Worm (Caenorhabditis elegans) whole organism, L3 larva: ENCODE results near the gene srg-25.
A peak's percentile ranks its signal among the peaks of the same experiment; 100 is the strongest.

Experiments used
- R02D3.7 ChIP-seq: fragments of 150-350 bp; optimal IDR thresholded peaks from 2 replicates; lab custom pipeline; 2014; ENCODE audit warnings: missing biosample characterization, missing genetic modification characterization
- ZK546.5 ChIP-seq: sonication (generic microtip); optimal IDR thresholded peaks from 2 replicates; lab custom pipeline; 2017; ENCODE audit warnings: missing biosample characterization, missing genetic modification characterization
- aly-2 ChIP-seq: fragments of 150-350 bp; optimal IDR thresholded peaks from 2 replicates; lab custom pipeline; 2014; ENCODE audit warnings: missing biosample characterization, missing genetic modification characterization
- ama-1 ChIP-seq: fragments of 150-350 bp; optimal IDR thresholded peaks from 2 replicates; lab custom pipeline; 2018
- ceh-16 ChIP-seq: sonication (generic microtip); optimal IDR thresholded peaks from 2 replicates; lab custom pipeline; 2017; ENCODE audit warnings: missing biosample characterization, missing genetic modification characterization
- ceh-28 ChIP-seq: fragments of 150-350 bp; optimal IDR thresholded peaks from 2 replicates; lab custom pipeline; 2014; ENCODE audit warnings: missing biosample characterization, missing genetic modification reagents, missing genetic modification characterization
- ceh-82 ChIP-seq: fragments of 150-350 bp; optimal IDR thresholded peaks from 2 replicates; lab custom pipeline; 2014; ENCODE audit warnings: missing biosample characterization, missing genetic modification characterization
- ceh-9 ChIP-seq: sonication (generic microtip); optimal IDR thresholded peaks from 2 replicates; lab custom pipeline; 2018; ENCODE audit warnings: missing biosample characterization, missing genetic modification characterization
- egl-27 ChIP-seq: sonication (generic microtip); optimal IDR thresholded peaks from 4 replicates; lab custom pipeline; 2017; ENCODE audit warnings: missing biosample characterization, missing genetic modification reagents, missing genetic modification characterization
- egl-5 ChIP-seq: fragments of 150-350 bp; optimal IDR thresholded peaks from 2 replicates; lab custom pipeline; 2017; ENCODE audit warnings: missing biosample characterization, missing genetic modification reagents, missing genetic modification characterization, inconsistent platforms
- elt-1 ChIP-seq: fragments of 150-350 bp; optimal IDR thresholded peaks from 2 replicates; lab custom pipeline; 2014; ENCODE audit warnings: missing biosample characterization, missing genetic modification characterization
- elt-2 ChIP-seq: sonication (generic microtip); optimal IDR thresholded peaks from 2 replicates; lab custom pipeline; 2016; ENCODE audit warnings: missing genetic modification reagents, mild to moderate bottlenecking, missing genetic modification characterization, missing compliant biosample characterization
- elt-3 ChIP-seq, 3 experiments: fragments of 150-350 bp in 1 of 3; sonication (generic microtip) in 2 of 3; optimal IDR thresholded peaks; 2 replicates in 2 of 3; 4 replicates in 1 of 3; lab custom pipeline; 2014 to 2017; ENCODE audit warnings: missing biosample characterization in 3 of 3, missing genetic modification characterization in 3 of 3
- eor-1 ChIP-seq, 2 experiments: fragments of 150-350 bp; optimal IDR thresholded peaks; 2 replicates each; lab custom pipeline; 2014 to 2018; ENCODE audit warnings: missing biosample characterization in 2 of 2, missing genetic modification characterization in 2 of 2
- fkh-10 ChIP-seq: sonication (generic microtip); optimal IDR thresholded peaks from 2 replicates; lab custom pipeline; 2017; ENCODE audit warnings: missing biosample characterization, missing genetic modification reagents, missing genetic modification characterization
- fkh-2 ChIP-seq: fragments of 150-350 bp; optimal IDR thresholded peaks from 2 replicates; lab custom pipeline; 2014; ENCODE audit warnings: missing biosample characterization, missing genetic modification reagents, missing genetic modification characterization
- fos-1 ChIP-seq: fragments of 150-350 bp; optimal IDR thresholded peaks from 2 replicates; lab custom pipeline; 2014; ENCODE audit warnings: missing biosample characterization, missing genetic modification characterization
- hmg-11 ChIP-seq: sonication (generic microtip); optimal IDR thresholded peaks from 2 replicates; lab custom pipeline; 2016; ENCODE audit warnings: missing genetic modification characterization, missing compliant biosample characterization
- jun-1 ChIP-seq: fragments of 150-350 bp; optimal IDR thresholded peaks from 2 replicates; lab custom pipeline; 2014; ENCODE audit warnings: missing biosample characterization, missing genetic modification reagents, missing genetic modification characterization
- lin-15B ChIP-seq: fragments of 150-350 bp; optimal IDR thresholded peaks from 2 replicates; lab custom pipeline; 2014; ENCODE audit warnings: missing biosample characterization, missing genetic modification characterization
- lin-39 ChIP-seq: fragments of 150-350 bp; optimal IDR thresholded peaks from 2 replicates; lab custom pipeline; 2018; ENCODE audit warnings: missing biosample characterization, missing genetic modification reagents, missing genetic modification characterization
- lsy-12 ChIP-seq: sonication (generic microtip); optimal IDR thresholded peaks from 2 replicates; lab custom pipeline; 2016; ENCODE audit warnings: mild to moderate bottlenecking, missing genetic modification characterization, missing compliant biosample characterization
- mdl-1 ChIP-seq: fragments of 150-350 bp; optimal IDR thresholded peaks from 2 replicates; lab custom pipeline; 2014; ENCODE audit warnings: missing biosample characterization, missing genetic modification characterization
- mml-1 ChIP-seq: fragments of 150-350 bp; sonication (generic microtip); optimal IDR thresholded peaks from 3 replicates; lab custom pipeline; 2014; ENCODE audit warnings: missing biosample characterization, missing genetic modification characterization
- nfya-1 ChIP-seq: sonication (generic microtip); optimal IDR thresholded peaks from 2 replicates; lab custom pipeline; 2017; ENCODE audit warnings: missing genetic modification characterization, mild to moderate bottlenecking, missing compliant biosample characterization, antibody characterized with exemption, moderate library complexity; ENCODE audit not compliant: insufficient read depth
- nhr-11 ChIP-seq: fragments of 150-350 bp; optimal IDR thresholded peaks from 2 replicates; lab custom pipeline; 2014; ENCODE audit warnings: missing biosample characterization, missing genetic modification characterization
- nhr-12 ChIP-seq: fragments of 150-350 bp; optimal IDR thresholded peaks from 2 replicates; lab custom pipeline; 2014; ENCODE audit warnings: missing biosample characterization, missing genetic modification characterization
- nhr-23 ChIP-seq: fragments of 150-350 bp; optimal IDR thresholded peaks from 2 replicates; lab custom pipeline; 2014; ENCODE audit warnings: missing biosample characterization, missing genetic modification reagents, missing genetic modification characterization
- nhr-237 ChIP-seq: fragments of 150-350 bp; optimal IDR thresholded peaks from 2 replicates; lab custom pipeline; 2014; ENCODE audit warnings: missing biosample characterization, missing genetic modification characterization
- nhr-25 ChIP-seq: sonication (generic microtip); optimal IDR thresholded peaks from 2 replicates; lab custom pipeline; 2017; ENCODE audit warnings: missing biosample characterization, missing genetic modification characterization
- nhr-28 ChIP-seq: fragments of 150-350 bp; optimal IDR thresholded peaks from 2 replicates; lab custom pipeline; 2014; ENCODE audit warnings: missing biosample characterization, missing genetic modification characterization
- nhr-43 ChIP-seq: sonication (generic microtip); optimal IDR thresholded peaks from 2 replicates; lab custom pipeline; 2016; ENCODE audit warnings: mild to moderate bottlenecking, missing genetic modification characterization, missing compliant biosample characterization; ENCODE audit not compliant: poor library complexity, severe bottlenecking
- nhr-67 ChIP-seq: fragments of 150-350 bp; optimal IDR thresholded peaks from 2 replicates; lab custom pipeline; 2014; ENCODE audit warnings: missing biosample characterization, missing genetic modification characterization
- nhr-76 ChIP-seq: fragments of 150-350 bp; sonication (generic microtip); optimal IDR thresholded peaks from 5 replicates; lab custom pipeline; 2014; ENCODE audit warnings: missing biosample characterization, missing genetic modification characterization
- nhr-77 ChIP-seq: fragments of 150-350 bp; optimal IDR thresholded peaks from 2 replicates; lab custom pipeline; 2014; ENCODE audit warnings: missing biosample characterization, missing genetic modification characterization
- pha-4 ChIP-seq: fragments of 150-350 bp; optimal IDR thresholded peaks from 2 replicates; lab custom pipeline; 2014; ENCODE audit warnings: missing biosample characterization, missing genetic modification reagents, missing genetic modification characterization
- pqm-1 ChIP-seq: fragments of 150-350 bp; optimal IDR thresholded peaks from 2 replicates; lab custom pipeline; 2017; ENCODE audit warnings: missing biosample characterization, missing genetic modification characterization, inconsistent platforms
- sea-2 ChIP-seq: fragments of 150-350 bp; sonication (generic microtip); optimal IDR thresholded peaks from 4 replicates; lab custom pipeline; 2014; ENCODE audit warnings: missing biosample characterization, missing genetic modification reagents, missing genetic modification characterization
- skn-1 ChIP-seq: fragments of 150-350 bp; optimal IDR thresholded peaks from 2 replicates; lab custom pipeline; 2014; ENCODE audit warnings: missing biosample characterization, missing genetic modification characterization
- snpc-4 ChIP-seq: fragments of 150-350 bp; optimal IDR thresholded peaks from 2 replicates; lab custom pipeline; 2014; ENCODE audit warnings: missing biosample characterization, missing genetic modification characterization
- tbx-2 ChIP-seq: sonication (generic microtip); optimal IDR thresholded peaks from 2 replicates; lab custom pipeline; 2016; ENCODE audit warnings: mild to moderate bottlenecking, missing genetic modification characterization, missing compliant biosample characterization
- unc-39 ChIP-seq: sonication (generic microtip); optimal IDR thresholded peaks from 4 replicates; lab custom pipeline; 2017; ENCODE audit warnings: missing biosample characterization, missing genetic modification characterization
- unc-62 ChIP-seq: fragments of 150-350 bp; sonication (generic microtip); optimal IDR thresholded peaks from 4 replicates; lab custom pipeline; 2014; ENCODE audit warnings: missing biosample characterization, missing genetic modification reagents, missing genetic modification characterization
- zag-1 ChIP-seq: fragments of 150-350 bp; optimal IDR thresholded peaks from 2 replicates; lab custom pipeline; 2014; ENCODE audit warnings: missing biosample characterization, missing genetic modification characterization
- ztf-11 ChIP-seq: fragments of 150-350 bp; optimal IDR thresholded peaks from 2 replicates; lab custom pipeline; 2014; ENCODE audit warnings: missing biosample characterization, missing genetic modification characterization
- ztf-4 ChIP-seq: fragments of 150-350 bp; optimal IDR thresholded peaks from 2 replicates; lab custom pipeline; 2014; ENCODE audit warnings: missing biosample characterization, missing genetic modification characterization

The srg-25 gene

DNA sequence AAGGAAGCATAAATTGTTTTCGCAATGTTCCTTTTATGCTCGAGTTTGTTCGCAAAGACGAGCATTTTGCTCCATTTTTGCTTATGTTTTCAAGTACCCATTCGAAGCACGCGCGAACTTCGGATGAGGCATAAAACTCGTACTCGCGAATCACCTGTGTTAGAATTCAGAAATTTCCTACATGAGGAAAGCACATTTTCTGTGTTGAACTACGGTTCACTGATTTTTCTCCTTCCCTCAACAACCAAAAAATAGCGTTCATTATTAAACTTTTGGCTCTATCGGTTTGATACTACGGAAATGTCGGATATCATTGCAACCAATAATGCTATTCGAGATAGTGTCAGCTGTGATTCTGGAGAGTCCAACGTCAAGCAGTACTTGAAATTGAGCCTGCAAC, 10.7 kb downstream of the srg-25 start, which contains the start of gene srg-28:
srg-28 (plus strand) TSS at position 301 of the 400 bp plus-strand sequence.
- no peak for TF ChIP-seq unc-39 (tag; lab: Kevin White, UChicago)
- TF ChIP-seq hmg-11 (tag; lab: Kevin White, UChicago) = no peak
- TF ChIP-seq lin-39 (tag; lab: Kevin White, UChicago) = no peak
- TF ChIP-seq fkh-2 = no peak
- TF ChIP-seq ceh-82 (tag; lab: Kevin White, UChicago) = no peak
- TF ChIP-seq mml-1 (tag; lab: Kevin White, UChicago) = no peak
- TF ChIP-seq, all 47 proteins: peak for 0

- no peak for TF ChIP-seq nfya-1
- no peak for TF ChIP-seq nhr-28 (tag; lab: Kevin White, UChicago)
- TF ChIP-seq snpc-4 (tag; lab: Kevin White, UChicago) = no peak
- TF ChIP-seq ceh-28 (tag; lab: Kevin White, UChicago) = no peak
- TF ChIP-seq elt-2 (tag; lab: Kevin White, UChicago) = no peak
- no peak for TF ChIP-seq egl-27
- no peak for TF ChIP-seq lin-39 (tag; lab: Kevin White, UChicago)
- no peak for TF ChIP-seq ama-1 (lab: Kevin White, UChicago)
- no peak for TF ChIP-seq ceh-82 (tag; lab: Kevin White, UChicago)
- TF ChIP-seq elt-1 = no peak
- no peak for TF ChIP-seq tbx-2 (tag; lab: Kevin White, UChicago)
- TF ChIP-seq eor-1 (tag; optimal IDR thresholded peaks at IDR 0.05; lab: Kevin White, UChicago) = no peak
- no peak for TF ChIP-seq elt-3 (tag; optimal IDR thresholded peaks at IDR 0.05; lab: Kevin White, UChicago)
Observed at ce11 chrV:5330967-5331366, 14.4 kb downstream of the srg-25 start, which contains the start of gene srg-26. Gene srg-26, plus strand, starts transcription at chrV:5331267.

ce11 chrV:5329677-5330266, 15.5 kb downstream of the srg-25 start:
- TF ChIP-seq nhr-77 (tag; lab: Kevin White, UChicago) = no peak
- no peak for TF ChIP-seq ZK546.5 (tag; lab: Kevin White, UChicago)
- TF ChIP-seq ama-1 (lab: Kevin White, UChicago) = no peak
- TF ChIP-seq egl-5 = no peak
- no peak for TF ChIP-seq aly-2 (tag; lab: Kevin White, UChicago)
- TF ChIP-seq lin-39 (tag; lab: Kevin White, UChicago) = peak; percentile 38
- no peak for TF ChIP-seq ztf-11 (tag; lab: Kevin White, UChicago)
- TF ChIP-seq elt-3 (tag; optimal IDR thresholded peaks at IDR 0.05; lab: Kevin White, UChicago) = no peak
- TF ChIP-seq R02D3.7 = no peak
- peak; percentile 91 for TF ChIP-seq snpc-4 (tag; lab: Kevin White, UChicago)
- peak; percentile 10 for TF ChIP-seq nhr-11 (tag; lab: Kevin White, UChicago)
- peak; percentile 33 for TF ChIP-seq hmg-11 (tag; lab: Kevin White, UChicago)
- TF ChIP-seq ceh-28 (tag; lab: Kevin White, UChicago) = no peak
- no peak for TF ChIP-seq unc-62 (GFP tag; lab: Kevin White, UChicago)
- no peak for TF ChIP-seq ztf-4
- TF ChIP-seq nhr-76 = no peak
- no peak for TF ChIP-seq eor-1 (tag; optimal IDR thresholded peaks at IDR 0.05; lab: Kevin White, UChicago)
- no peak for TF ChIP-seq tbx-2 (tag; lab: Kevin White, UChicago)
- TF ChIP-seq lsy-12 = peak; percentile 38
- TF ChIP-seq pqm-1 (tag; lab: Kevin White, UChicago) = peak; percentile 41
- TF ChIP-seq unc-39 (tag; lab: Kevin White, UChicago) = no peak
- no peak for TF ChIP-seq nhr-28 (tag; lab: Kevin White, UChicago)
- no peak for TF ChIP-seq mml-1 (tag; lab: Kevin White, UChicago)
- TF ChIP-seq zag-1 (tag; lab: Kevin White, UChicago) = no peak
- TF ChIP-seq jun-1 (tag; lab: Kevin White, UChicago) = no peak
- no peak for TF ChIP-seq ceh-9 (tag; lab: Kevin White, UChicago)
- TF ChIP-seq fos-1 (tag; lab: Kevin White, UChicago) = no peak
- TF ChIP-seq pha-4 (tag; lab: Kevin White, UChicago) = peak; percentile 71
- no peak for TF ChIP-seq egl-27
- no peak for TF ChIP-seq fkh-10 (GFP tag; lab: Kevin White, UChicago)
- TF ChIP-seq mdl-1 (tag; lab: Kevin White, UChicago) = no peak
- TF ChIP-seq nfya-1 = peak; percentile 48
- no peak for TF ChIP-seq nhr-43
- no peak for TF ChIP-seq ceh-16 (tag; lab: Kevin White, UChicago)
- no peak for TF ChIP-seq elt-1
- TF ChIP-seq lin-15B (tag; lab: Kevin White, UChicago) = peak; percentile 23
- peak; percentile 58 for TF ChIP-seq elt-2 (tag; lab: Kevin White, UChicago)
- no peak for TF ChIP-seq nhr-237 (tag; lab: Kevin White, UChicago)
- TF ChIP-seq nhr-25 (tag; lab: Kevin White, UChicago) = peak; percentile 20
- TF ChIP-seq skn-1 (tag; lab: Kevin White, UChicago) = no peak
- TF ChIP-seq nhr-12 (tag; lab: Kevin White, UChicago) = no peak
- TF ChIP-seq sea-2 = no peak
- no peak for TF ChIP-seq nhr-67 (tag; lab: Kevin White, UChicago)
- TF ChIP-seq nhr-23 (tag; lab: Kevin White, UChicago) = peak; percentile 9
- no peak for TF ChIP-seq ceh-82 (tag; lab: Kevin White, UChicago)
- peak; percentile 92 for TF ChIP-seq fkh-2
